Worm (Caenorhabditis elegans) whole organism, young adult: ENCODE data around the gene kvs-3.
"Not testable (repeated sequence)": the region's sequence is repeated elsewhere in the genome, so short reads cannot be mapped to it uniquely, and the experiment has no call there.

ENCODE experiments used
- B0019.2 ChIP-seq: fragments of 200-800 bp; sonication (Bioruptor generic); conservative IDR thresholded peaks from 2 replicates; pipeline ENCODE4 v1.3.6; 2022; ENCODE audit warnings: missing genetic modification reagents, missing genetic modification characterization, missing compliant biosample characterization
- C06A6.2 ChIP-seq: fragments of 200-800 bp; sonication (Bioruptor generic); conservative IDR thresholded peaks from 2 replicates; pipeline ENCODE4 v1.3.6; 2022; ENCODE audit warnings: missing genetic modification characterization, missing compliant biosample characterization
- C17E4.6 ChIP-seq: fragments of 200-800 bp; sonication (Bioruptor generic); IDR thresholded peaks from 2 replicates; pipeline ENCODE4 v1.3.6; 2022; ENCODE audit warnings: missing genetic modification reagents, missing genetic modification characterization, missing compliant biosample characterization
- D2030.7 ChIP-seq: fragments of 200-800 bp; sonication (Bioruptor generic); IDR thresholded peaks from 2 replicates; pipeline ENCODE4 v1.3.6; 2022; ENCODE audit warnings: missing genetic modification reagents, missing genetic modification characterization, missing compliant biosample characterization
- F33H1.4 ChIP-seq: fragments of 200-800 bp; sonication (Bioruptor generic); IDR thresholded peaks from 2 replicates; pipeline ENCODE4 v1.3.6; 2022; ENCODE audit warnings: missing genetic modification reagents, missing genetic modification characterization, missing compliant biosample characterization
- F39B2.1 ChIP-seq: fragments of 200-800 bp; sonication (Bioruptor generic); IDR thresholded peaks from 2 replicates; pipeline ENCODE4 v1.3.6; 2022; ENCODE audit warnings: missing genetic modification reagents, missing genetic modification characterization, missing compliant biosample characterization
- K11D2.4 ChIP-seq: fragments of 200-800 bp; sonication (Bioruptor generic); IDR thresholded peaks from 2 replicates; pipeline ENCODE4 v1.3.6; 2022; ENCODE audit warnings: missing genetic modification reagents, missing genetic modification characterization, missing compliant biosample characterization
- Y53F4B.3 ChIP-seq: fragments of 200-800 bp; sonication (Bioruptor generic); IDR thresholded peaks from 2 replicates; pipeline ENCODE4 v1.3.6; 2022; ENCODE audit warnings: missing genetic modification reagents, missing genetic modification characterization, missing compliant biosample characterization
- Y56A3A.18 ChIP-seq: fragments of 200-800 bp; sonication (Bioruptor generic); IDR thresholded peaks from 2 replicates; pipeline ENCODE4 v1.3.6; 2022; ENCODE audit warnings: missing genetic modification reagents, missing genetic modification characterization, missing compliant biosample characterization
- Y67H2A.10 ChIP-seq: fragments of 200-800 bp; sonication (Bioruptor generic); conservative IDR thresholded peaks from 2 replicates; pipeline ENCODE4 v1.3.6; 2022; ENCODE audit warnings: missing genetic modification reagents, missing genetic modification characterization, missing compliant biosample characterization
- Y79H2A.3 ChIP-seq: fragments of 200-800 bp; sonication (Bioruptor generic); conservative IDR thresholded peaks from 2 replicates; pipeline ENCODE4 v1.3.6; 2022; ENCODE audit warnings: missing genetic modification reagents, missing genetic modification characterization, missing compliant biosample characterization
- aptf-2 ChIP-seq: fragments of 200-800 bp; sonication (Bioruptor generic); conservative IDR thresholded peaks from 2 replicates; pipeline ENCODE4 v1.3.6; 2022; ENCODE audit warnings: missing genetic modification reagents, missing genetic modification characterization, missing compliant biosample characterization
- atf-7 ChIP-seq: sonication (generic microtip); optimal IDR thresholded peaks from 2 replicates; lab custom pipeline; 2017; ENCODE audit warnings: mild to moderate bottlenecking, missing genetic modification characterization, missing compliant biosample characterization
- attf-3 ChIP-seq: fragments of 200-800 bp; sonication (Bioruptor generic); conservative IDR thresholded peaks from 2 replicates; pipeline ENCODE4 v1.3.6; 2022; ENCODE audit warnings: missing genetic modification reagents, missing genetic modification characterization, missing compliant biosample characterization
- attf-6 ChIP-seq: fragments of 200-800 bp; sonication (Bioruptor generic); IDR thresholded peaks from 2 replicates; pipeline ENCODE4 v1.3.6; 2022; ENCODE audit warnings: missing genetic modification reagents, missing genetic modification characterization, missing compliant biosample characterization
- bed-1 ChIP-seq: fragments of 200-800 bp; sonication (Bioruptor generic); IDR thresholded peaks from 2 replicates; pipeline ENCODE4 v1.3.6; 2022; ENCODE audit warnings: missing genetic modification reagents, missing genetic modification characterization, missing compliant biosample characterization
- ccch-3 ChIP-seq: fragments of 200-800 bp; sonication (Bioruptor generic); optimal IDR thresholded peaks from 2 replicates; lab custom pipeline; 2018; ENCODE audit warnings: mild to moderate bottlenecking, missing genetic modification characterization, missing compliant biosample characterization
- cebp-1 ChIP-seq, 2 experiments: fragments of 200-800 bp in 1 of 2; sonication (Bioruptor generic) in 1 of 2; sonication (generic microtip) in 1 of 2; IDR thresholded peaks in 1 of 2; optimal IDR thresholded peaks in 1 of 2; 2 replicates each; pipeline versions ENCODE4 v1.3.6 to Lab custom; 2017 to 2022; ENCODE audit warnings: missing compliant biosample characterization in 2 of 2, missing genetic modification characterization in 2 of 2, mild to moderate bottlenecking in 1 of 2, missing genetic modification reagents in 1 of 2, moderate library complexity in 1 of 2
- cebp-2 ChIP-seq: fragments of 200-800 bp; sonication (Bioruptor generic); IDR thresholded peaks from 2 replicates; pipeline ENCODE4 v1.3.6; 2022; ENCODE audit warnings: missing genetic modification characterization, missing compliant biosample characterization
- ceh-40 ChIP-seq: fragments of 200-800 bp; sonication (Bioruptor generic); IDR thresholded peaks from 2 replicates; pipeline ENCODE4 v1.3.6; 2022; ENCODE audit warnings: missing genetic modification characterization, missing compliant biosample characterization
- ceh-58 ChIP-seq: fragments of 200-800 bp; sonication (Bioruptor generic); IDR thresholded peaks from 2 replicates; pipeline ENCODE4 v1.3.6; 2022; ENCODE audit warnings: missing genetic modification characterization, missing compliant biosample characterization
- die-1 ChIP-seq: sonication (generic microtip); optimal IDR thresholded peaks from 2 replicates; lab custom pipeline; 2016; ENCODE audit warnings: missing genotype, mild to moderate bottlenecking, missing genetic modification characterization, missing compliant biosample characterization
- egl-18 ChIP-seq: fragments of 200-800 bp; sonication (Bioruptor generic); IDR thresholded peaks from 2 replicates; pipeline ENCODE4 v1.3.6; 2022; ENCODE audit warnings: missing genetic modification reagents, missing genetic modification characterization, missing compliant biosample characterization
- egl-44 ChIP-seq: fragments of 200-800 bp; sonication (Bioruptor generic); IDR thresholded peaks from 2 replicates; pipeline ENCODE4 v1.3.6; 2022; ENCODE audit warnings: missing genetic modification reagents, missing genetic modification characterization, missing compliant biosample characterization
- ekl-4 ChIP-seq: fragments of 200-800 bp; sonication (Bioruptor generic); IDR thresholded peaks from 2 replicates; pipeline ENCODE4 v1.3.6; 2022; ENCODE audit warnings: missing genetic modification reagents, missing genetic modification characterization, missing compliant biosample characterization
- him-1 ChIP-seq: sonication (generic microtip); optimal IDR thresholded peaks from 2 replicates; lab custom pipeline; 2016; ENCODE audit warnings: missing genotype, missing genetic modification reagents, missing genetic modification characterization, missing compliant biosample characterization
- hmg-1.2 ChIP-seq: fragments of 200-800 bp; sonication (Bioruptor generic); IDR thresholded peaks from 2 replicates; pipeline ENCODE4 v1.3.6; 2022; ENCODE audit warnings: missing genetic modification reagents, missing genetic modification characterization, missing compliant biosample characterization
- hmg-20 ChIP-seq: fragments of 200-800 bp; sonication (Bioruptor generic); IDR thresholded peaks from 2 replicates; pipeline ENCODE4 v1.3.6; 2022; ENCODE audit warnings: missing genetic modification reagents, missing genetic modification characterization, missing compliant biosample characterization
- hrde-1 ChIP-seq: sonication (generic microtip); optimal IDR thresholded peaks from 2 replicates; lab custom pipeline; 2016; ENCODE audit warnings: missing genetic modification characterization, mild to moderate bottlenecking, missing compliant biosample characterization, moderate library complexity, missing genotype, missing genetic modification reagents, borderline replicate concordance
- hsf-1 ChIP-seq: fragments of 200-800 bp; sonication (Bioruptor generic); IDR thresholded peaks from 2 replicates; pipeline ENCODE4 v1.3.6; 2022; ENCODE audit warnings: missing genetic modification reagents, missing genetic modification characterization, missing compliant biosample characterization
- lag-1 ChIP-seq: fragments of 200-800 bp; sonication (Bioruptor generic); IDR thresholded peaks from 2 replicates; pipeline ENCODE4 v1.3.6; 2022; ENCODE audit warnings: missing genetic modification reagents, missing genetic modification characterization, missing compliant biosample characterization
- let-526 ChIP-seq: fragments of 200-800 bp; sonication (Bioruptor generic); IDR thresholded peaks from 2 replicates; pipeline ENCODE4 v1.3.6; 2022; ENCODE audit warnings: missing genetic modification reagents, missing genetic modification characterization, missing compliant biosample characterization
- let-607 ChIP-seq, 2 experiments: fragments of 200-800 bp in 1 of 2; sonication (Bioruptor generic) in 1 of 2; sonication (generic microtip) in 1 of 2; optimal IDR thresholded peaks; 2 replicates each; lab custom pipeline; 2016 to 2018; ENCODE audit warnings: mild to moderate bottlenecking in 2 of 2, missing compliant biosample characterization in 2 of 2, missing genetic modification characterization in 2 of 2, moderate library complexity in 2 of 2, missing genotype in 1 of 2
- lin-26 ChIP-seq: fragments of 200-800 bp; sonication (Bioruptor generic); IDR thresholded peaks from 2 replicates; pipeline ENCODE4 v1.3.6; 2022; ENCODE audit warnings: missing genetic modification reagents, missing genetic modification characterization, missing compliant biosample characterization
- lir-1 ChIP-seq: fragments of 200-800 bp; sonication (Bioruptor generic); conservative IDR thresholded peaks from 2 replicates; pipeline ENCODE4 v1.3.6; 2022; ENCODE audit warnings: missing genetic modification reagents, missing genetic modification characterization, missing compliant biosample characterization
- madf-3 ChIP-seq: fragments of 200-800 bp; sonication (Bioruptor generic); IDR thresholded peaks from 2 replicates; pipeline ENCODE4 v1.3.6; 2022; ENCODE audit warnings: missing genetic modification reagents, missing genetic modification characterization, missing compliant biosample characterization
- madf-6 ChIP-seq: fragments of 200-800 bp; sonication (Bioruptor generic); IDR thresholded peaks from 2 replicates; pipeline ENCODE4 v1.3.6; 2022; ENCODE audit warnings: missing genetic modification reagents, missing genetic modification characterization, missing compliant biosample characterization
- mcd-1 ChIP-seq: fragments of 200-800 bp; sonication (Bioruptor generic); IDR thresholded peaks from 2 replicates; pipeline ENCODE4 v1.3.6; 2022; ENCODE audit warnings: missing genetic modification reagents, missing genetic modification characterization, missing compliant biosample characterization
- nfya-2 ChIP-seq: fragments of 200-800 bp; sonication (Bioruptor generic); IDR thresholded peaks from 2 replicates; pipeline ENCODE4 v1.3.6; 2022; ENCODE audit warnings: missing genetic modification reagents, missing genetic modification characterization, missing compliant biosample characterization
- nfyb-1 ChIP-seq: fragments of 200-800 bp; sonication (Bioruptor generic); IDR thresholded peaks from 2 replicates; pipeline ENCODE4 v1.3.6; 2022; ENCODE audit warnings: missing genetic modification reagents, missing genetic modification characterization, missing compliant biosample characterization
- nhr-120 ChIP-seq: fragments of 200-800 bp; sonication (Bioruptor generic); IDR thresholded peaks from 2 replicates; pipeline ENCODE4 v1.3.6; 2022; ENCODE audit warnings: missing genetic modification characterization, missing compliant biosample characterization
- pbrm-1 ChIP-seq: fragments of 200-800 bp; sonication (Bioruptor generic); IDR thresholded peaks from 2 replicates; pipeline ENCODE4 v1.3.6; 2022; ENCODE audit warnings: missing genetic modification reagents, missing genetic modification characterization, missing compliant biosample characterization
- snpc-1.3 ChIP-seq: sonication (generic microtip); optimal IDR thresholded peaks from 2 replicates; lab custom pipeline; 2017; ENCODE audit warnings: missing genetic modification characterization, mild to moderate bottlenecking, missing compliant biosample characterization, antibody characterized with exemption, moderate library complexity, missing genotype, missing genetic modification reagents; ENCODE audit not compliant: insufficient read depth
- ztf-25 ChIP-seq: fragments of 200-800 bp; sonication (Bioruptor generic); IDR thresholded peaks from 2 replicates; pipeline ENCODE4 v1.3.6; 2022; ENCODE audit warnings: missing genetic modification reagents, missing genetic modification characterization, missing compliant biosample characterization
- ztf-6 ChIP-seq: fragments of 200-800 bp; sonication (Bioruptor generic); IDR thresholded peaks from 2 replicates; pipeline ENCODE4 v1.3.6; 2022; ENCODE audit warnings: missing genetic modification reagents, missing genetic modification characterization, missing compliant biosample characterization

kvs-3 gene

DNA sequence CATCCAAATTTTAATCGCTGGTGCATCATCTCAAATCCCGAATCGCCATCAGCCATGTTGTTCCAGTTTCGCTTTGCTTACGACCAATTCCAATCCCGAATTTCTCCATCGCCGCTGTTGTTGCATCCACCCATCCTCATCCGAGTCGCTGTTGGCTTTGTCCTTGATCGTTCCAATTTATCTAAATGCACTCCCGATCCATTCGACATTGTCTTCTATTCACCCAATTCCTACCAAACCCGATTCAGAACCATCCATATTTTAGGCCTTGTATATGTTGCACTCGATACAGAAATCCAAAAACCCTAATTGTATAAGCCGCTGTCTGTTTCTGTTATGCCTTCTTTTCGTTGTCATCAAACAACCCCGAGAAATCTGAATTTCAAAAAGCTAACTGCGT lies 22.2 kb downstream of the kvs-3 start (continued):
- TF ChIP-seq die-1 (tag; lab: Kevin White, UChicago) (no peak), let-607 (tag; optimal IDR thresholded peaks at IDR 0.05; lab: Kevin White, UChicago) (no peak), ccch-3 (no peak), hrde-1 (no peak), him-1 (tag; lab: Kevin White, UChicago) (no peak), cebp-2 (GFP tag; lab: Robert Waterston, UW) (peak; percentile 97), atf-7 (peak; percentile 16), snpc-1.3 (tag; lab: Kevin White, UChicago) (no peak), F33H1.4 (no peak)

ce11 chrV:9341814-9342213 lies 23.7 kb downstream of the kvs-3 start:
- TF ChIP-seq Y79H2A.3 (GFP tag; lab: Robert Waterston, UW) (peak; percentile 99), mcd-1 (GFP tag; lab: Robert Waterston, UW) (peak; percentile 27; the same call in 1 of the 2 replicates), bed-1 (GFP tag; lab: Robert Waterston, UW) (0 out of 2 replicates have a peak, but pooled peaks have one; percentile 83), C06A6.2 (peak; percentile 90), B0019.2 (peak; percentile 59), ceh-58 (GFP tag; lab: Robert Waterston, UW) (peak; percentile 87; the same call in 1 of the 2 replicates), nfyb-1 (GFP tag; lab: Robert Waterston, UW) (peak; percentile 90), cebp-1 (GFP tag; IDR thresholded peaks at IDR 0.05; lab: Robert Waterston, UW) (peak; percentile 78), aptf-2 (GFP tag; lab: Robert Waterston, UW) (0 out of 2 replicates have a peak, but pooled peaks have one; percentile 12), hmg-1.2 (GFP tag; lab: Robert Waterston, UW) (peak; percentile 63), ztf-6 (GFP tag; lab: Robert Waterston, UW) (0 out of 2 replicates have a peak, but pooled peaks have one; percentile 18), hmg-20 (GFP tag; lab: Robert Waterston, UW) (peak; percentile 55; the same call in 1 of the 2 replicates), nhr-120 (GFP tag; lab: Robert Waterston, UW) (peak; percentile 89; the same call in 1 of the 2 replicates), lir-1 (GFP tag; lab: Robert Waterston, UW) (0 out of 2 replicates have a peak, but pooled peaks have one; percentile 39), F39B2.1 (GFP tag; lab: Robert Waterston, UW) (peak; percentile 85), attf-6 (GFP tag; lab: Robert Waterston, UW) (0 out of 2 replicates have a peak, but pooled peaks have one; percentile 37), cebp-2 (GFP tag; lab: Robert Waterston, UW) (peak; percentile 92), K11D2.4 (peak; percentile 91), lin-26 (GFP tag; lab: Robert Waterston, UW) (peak; percentile 75; the same call in 1 of the 2 replicates), egl-18 (GFP tag; lab: Robert Waterston, UW) (peak; percentile 74; the same call in 1 of the 2 replicates), ztf-25 (GFP tag; lab: Robert Waterston, UW) (0 out of 2 replicates have a peak, but pooled peaks have one; percentile 57), pbrm-1 (peak; percentile 88), nfya-2 (GFP tag; lab: Robert Waterston, UW) (0 out of 2 replicates have a peak, but pooled peaks have one; percentile 53), madf-6 (GFP tag; lab: Robert Waterston, UW) (peak; percentile 61), madf-3 (GFP tag; lab: Robert Waterston, UW) (peak; percentile 91), F33H1.4 (peak; percentile 16; the same call in 1 of the 2 replicates), hsf-1 (GFP tag; lab: Robert Waterston, UW) (peak; percentile 73; the same call in 1 of the 2 replicates), Y53F4B.3 (peak; percentile 82), C17E4.6 (peak; percentile 56; the same call in 1 of the 2 replicates), egl-44 (GFP tag; lab: Robert Waterston, UW) (peak; percentile 68), attf-3 (GFP tag; lab: Robert Waterston, UW) (peak; percentile 62; the same call in 1 of the 2 replicates), ceh-40 (GFP tag; lab: Robert Waterston, UW) (peak; percentile 71; the same call in 1 of the 2 replicates), Y67H2A.10 (GFP tag; lab: Robert Waterston, UW) (peak; percentile 68), Y56A3A.18 (GFP tag; lab: Robert Waterston, UW) (peak; percentile 93), lag-1 (GFP tag; lab: Robert Waterston, UW) (peak; percentile 73; the same call in 1 of the 2 replicates), D2030.7 (GFP tag; lab: Robert Waterston, UW) (peak; percentile 47; the same call in 1 of the 2 replicates), let-526 (GFP tag; lab: Robert Waterston, UW) (peak; percentile 58; the same call in 1 of the 2 replicates), ekl-4 (peak; percentile 82)
- not testable (repeated sequence) for TF ChIP-seq cebp-1 (tag; optimal IDR thresholded peaks at IDR 0.05; lab: Kevin White, UChicago)
